Fruit fly (Drosophila melanogaster) whole organism, embryonic: ENCODE results near the gene CG10481.
A peak's percentile ranks its signal among the peaks of the same experiment; 100 is the strongest.

ENCODE experiments used
- ATbp ChIP-seq: fragments of 200-800 bp; sonication (Bioruptor generic); optimal IDR thresholded peaks from 2 replicates; lab custom pipeline; 2017; ENCODE audit warnings: missing biosample characterization, mild to moderate bottlenecking, missing genetic modification characterization, missing genetic modification reagents
- CG10267 ChIP-seq: fragments of 200-800 bp; sonication (Bioruptor generic); optimal IDR thresholded peaks from 2 replicates; lab custom pipeline; 2018; ENCODE audit warnings: missing biosample characterization, mild to moderate bottlenecking, missing genetic modification characterization, moderate library complexity
- CG12391 ChIP-seq: fragments of 200-800 bp; sonication (Bioruptor generic); optimal IDR thresholded peaks from 3 replicates; lab custom pipeline; 2018; ENCODE audit warnings: missing biosample characterization, mild to moderate bottlenecking, missing genetic modification characterization, moderate library complexity
- CG12769 ChIP-seq: fragments of 200-800 bp; sonication (Bioruptor generic); optimal IDR thresholded peaks from 2 replicates; lab custom pipeline; 2019; ENCODE audit warnings: missing biosample characterization, mild to moderate bottlenecking, missing genetic modification characterization, moderate library complexity
- CG13123 ChIP-seq: fragments of 200-800 bp; sonication (Bioruptor generic); optimal IDR thresholded peaks from 2 replicates; lab custom pipeline; 2016; ENCODE audit warnings: missing biosample characterization, missing genetic modification characterization
- CG14014 ChIP-seq: fragments of 200-800 bp; sonication (Bioruptor generic); IDR thresholded peaks from 2 replicates; pipeline ENCODE4 v1.3.6; 2022; ENCODE audit warnings: missing biosample characterization, missing genetic modification characterization
- CG5180 ChIP-seq: fragments of 200-800 bp; sonication (Bioruptor generic); optimal IDR thresholded peaks from 3 replicates; lab custom pipeline; 2017; ENCODE audit warnings: missing biosample characterization, missing genetic modification characterization, mild to moderate bottlenecking, moderate library complexity, missing genetic modification reagents
- CG6254 ChIP-seq: fragments of 200-800 bp; sonication (Bioruptor generic); optimal IDR thresholded peaks from 3 replicates; lab custom pipeline; 2017; ENCODE audit warnings: mild to moderate bottlenecking, missing biosample characterization, missing genetic modification reagents, missing genetic modification characterization
- CG6654 ChIP-seq: fragments of 200-800 bp; sonication (Bioruptor generic); optimal IDR thresholded peaks from 2 replicates; lab custom pipeline; 2017; ENCODE audit warnings: missing biosample characterization, mild to moderate bottlenecking, missing genetic modification characterization
- CG7987 ChIP-seq: fragments of 200-800 bp; sonication (Bioruptor generic); optimal IDR thresholded peaks from 2 replicates; lab custom pipeline; 2018; ENCODE audit warnings: missing biosample characterization, mild to moderate bottlenecking, missing genetic modification characterization, moderate library complexity
- D19A ChIP-seq: fragments of 200-800 bp; optimal IDR thresholded peaks from 3 replicates; lab custom pipeline; 2019; ENCODE audit warnings: missing biosample characterization, mild to moderate bottlenecking, missing genetic modification characterization, moderate library complexity
- Drgx ChIP-seq: fragments of 200-800 bp; sonication (Bioruptor generic); IDR thresholded peaks from 2 replicates; pipeline ENCODE4 v1.3.6; 2022; ENCODE audit warnings: missing biosample characterization, missing genetic modification characterization
- E2f2 ChIP-seq: fragments of 200-800 bp; sonication (Bioruptor generic); IDR thresholded peaks from 2 replicates; pipeline ENCODE4 v1.3.6; 2022; ENCODE audit warnings: missing biosample characterization, missing genetic modification characterization
- Ets65A ChIP-seq: fragments of 200-800 bp; sonication (Bioruptor generic); peaks from one replicate; lab custom pipeline; 2016; ENCODE audit warnings: missing biosample characterization, missing genetic modification characterization
- HLH54F ChIP-seq: fragments of 200-800 bp; sonication (Bioruptor generic); optimal IDR thresholded peaks from 3 replicates; lab custom pipeline; 2016; ENCODE audit warnings: missing biosample characterization, missing genetic modification characterization
- HLHmδ ChIP-seq: fragments of 200-800 bp; sonication (Bioruptor generic); optimal IDR thresholded peaks from 2 replicates; lab custom pipeline; 2018; ENCODE audit warnings: missing biosample characterization, mild to moderate bottlenecking, missing genetic modification characterization, moderate library complexity
- Hand ChIP-seq: fragments of 200-800 bp; sonication (Bioruptor generic); optimal IDR thresholded peaks from 2 replicates; lab custom pipeline; 2017; ENCODE audit warnings: mild to moderate bottlenecking, missing biosample characterization, missing genetic modification reagents, missing genetic modification characterization
- Mad ChIP-seq: fragments of 200-800 bp; sonication (Bioruptor generic); optimal IDR thresholded peaks from 2 replicates; lab custom pipeline; 2016; ENCODE audit warnings: missing biosample characterization, missing genetic modification characterization
- Meics ChIP-seq: fragments of 200-800 bp; sonication (Bioruptor generic); optimal IDR thresholded peaks from 2 replicates; lab custom pipeline; 2017; ENCODE audit warnings: missing biosample characterization, mild to moderate bottlenecking, missing genetic modification characterization
- Myb ChIP-seq: fragments of 200-800 bp; sonication (Bioruptor generic); optimal IDR thresholded peaks from 2 replicates; lab custom pipeline; 2016; ENCODE audit warnings: missing biosample characterization, missing genetic modification characterization
- Spps ChIP-seq: fragments of 200-800 bp; sonication (Bioruptor generic); optimal IDR thresholded peaks from 2 replicates; lab custom pipeline; 2018; ENCODE audit warnings: missing biosample characterization, mild to moderate bottlenecking, missing genetic modification characterization
- abd-A ChIP-seq: fragments of 200-800 bp; sonication (Bioruptor generic); optimal IDR thresholded peaks from 3 replicates; lab custom pipeline; 2019; ENCODE audit warnings: missing biosample characterization, mild to moderate bottlenecking, missing genetic modification characterization, moderate library complexity
- ap ChIP-seq: fragments of 200-800 bp; sonication (Bioruptor generic); IDR thresholded peaks from 2 replicates; pipeline ENCODE4 v1.3.6; 2022; ENCODE audit warnings: missing biosample characterization, missing genetic modification characterization
- chinmo ChIP-seq: fragments of 200-800 bp; sonication (Bioruptor generic); IDR thresholded peaks from 4 replicates; pipeline ENCODE4 v1.3.6; 2022; ENCODE audit warnings: missing biosample characterization, missing genetic modification characterization; ENCODE audit not compliant: partially characterized antibody
- crc ChIP-seq: fragments of 200-800 bp; sonication (Bioruptor generic); optimal IDR thresholded peaks from 2 replicates; lab custom pipeline; 2016; ENCODE audit warnings: missing biosample characterization, missing genetic modification characterization
- dpn ChIP-seq, 2 experiments: fragments of 200-800 bp; sonication (Bioruptor generic); optimal IDR thresholded peaks; 3 replicates each; lab custom pipeline; 2016; ENCODE audit warnings: missing biosample characterization in 2 of 2, missing genetic modification characterization in 2 of 2
- emc ChIP-seq: fragments of 200-800 bp; sonication (Bioruptor generic); optimal IDR thresholded peaks from 2 replicates; lab custom pipeline; 2016; ENCODE audit warnings: missing biosample characterization, missing genetic modification characterization
- fd96Cb ChIP-seq: fragments of 200-800 bp; sonication (Bioruptor generic); optimal IDR thresholded peaks from 2 replicates; lab custom pipeline; 2018; ENCODE audit warnings: missing biosample characterization, mild to moderate bottlenecking, missing genetic modification characterization, moderate library complexity
- ftz-f1 ChIP-seq: fragments of 200-800 bp; sonication (Bioruptor generic); optimal IDR thresholded peaks from 2 replicates; lab custom pipeline; 2016; ENCODE audit warnings: missing biosample characterization, missing genetic modification characterization
- gsb ChIP-seq: fragments of 200-800 bp; sonication (Bioruptor generic); IDR thresholded peaks from 2 replicates; pipeline ENCODE4 v1.3.6; 2022; ENCODE audit warnings: missing biosample characterization, missing genetic modification characterization
- hkb ChIP-seq, 2 experiments: fragments of 200-800 bp in 1 of 2; fragments of >200 bp in 1 of 2; sonication (Bioruptor generic) in 1 of 2; IDR thresholded peaks in 1 of 2; optimal IDR thresholded peaks in 1 of 2; 2 replicates each; pipeline versions ENCODE4 v1.3.6 to Lab custom; 2017 to 2022; ENCODE audit warnings: missing biosample characterization in 1 of 2, missing genetic modification characterization in 1 of 2
- lola ChIP-seq, 3 experiments: fragments of >200 bp in 2 of 3; fragments of 200-800 bp in 1 of 3; sonication (Bioruptor generic) in 1 of 3; optimal IDR thresholded peaks; 2 replicates each; lab custom pipeline; 2017 to 2019; ENCODE audit warnings: missing biosample characterization in 3 of 3, missing genetic modification characterization in 3 of 3, mild to moderate bottlenecking in 1 of 3, moderate library complexity in 1 of 3
- nerfin-2 ChIP-seq: fragments of 200-800 bp; sonication (Bioruptor generic); IDR thresholded peaks from 2 replicates; pipeline ENCODE4 v1.3.6; 2022; ENCODE audit warnings: missing biosample characterization, missing genetic modification characterization; ENCODE audit not compliant: partially characterized antibody
- oc ChIP-seq: fragments of 200-800 bp; sonication (Bioruptor generic); optimal IDR thresholded peaks from 2 replicates; lab custom pipeline; 2018; ENCODE audit warnings: missing biosample characterization, mild to moderate bottlenecking, missing genetic modification characterization, moderate library complexity
- row ChIP-seq: fragments of 200-800 bp; sonication (Bioruptor generic); IDR thresholded peaks from 3 replicates; pipeline ENCODE4 v1.3.6; 2022; ENCODE audit warnings: missing biosample characterization, missing genetic modification characterization
- sens ChIP-seq: fragments of 200-800 bp; sonication (Bioruptor generic); peaks from one replicate; lab custom pipeline; 2016; ENCODE audit warnings: missing biosample characterization, missing genetic modification characterization
- sob ChIP-seq: fragments of 200-800 bp; sonication (Bioruptor generic); IDR thresholded peaks from 2 replicates; pipeline ENCODE4 v1.3.6; 2022; ENCODE audit warnings: missing biosample characterization, missing genetic modification characterization
- toy ChIP-seq: fragments of 200-800 bp; sonication (Bioruptor generic); IDR thresholded peaks from 2 replicates; pipeline ENCODE4 v1.3.6; 2022; ENCODE audit warnings: missing biosample characterization, missing genetic modification characterization
- ttk ChIP-seq: fragments of 200-800 bp; sonication (Bioruptor generic); IDR thresholded peaks from 2 replicates; pipeline ENCODE4 v2.1.2; 2022; ENCODE audit warnings: missing biosample characterization, missing genetic modification characterization

Gene CG10481

dm6 chr2L:19895526-19896185 is 3.3 kb upstream of the CG10481 start (continued):
- TF ChIP-seq CG10267 (tag; lab: Kevin White, UChicago) (peak; percentile 83), Spps (peak; percentile 65), HLH54F (GFP tag; lab: Kevin White, UChicago) (no peak), sob (GFP tag; lab: Robert Waterston, UW) (0 out of 2 replicates have a peak, but pooled peaks have one; percentile 22), hkb (optimal IDR thresholded peaks at IDR 0.05; lab: Kevin White, UChicago) (peak; percentile 9), hkb (GFP tag; IDR thresholded peaks at IDR 0.05; lab: Robert Waterston, UW) (peak; percentile 74), CG14014 (peak; percentile 61; the same call in 1 of the 2 replicates), E2f2 (GFP tag; lab: Robert Waterston, UW) (peak; percentile 47; the same call in 1 of the 2 replicates), ftz-f1 (GFP tag; lab: Kevin White, UChicago) (no peak), toy (GFP tag; lab: Robert Waterston, UW) (no peak), Hand (peak; percentile 50), HLHmδ (GFP tag; lab: Kevin White, UChicago) (peak; percentile 56), Mad (peak; percentile 5), gsb (GFP tag; lab: Robert Waterston, UW) (no peak), Meics (peak; percentile 70), lola (GFP tag; optimal IDR thresholded peaks at IDR 0.05; lab: Kevin White, UChicago) (peak in 1 of 3 experiments; percentile 94), ap (GFP tag; lab: Robert Waterston, UW) (no peak), CG12769 (tag; lab: Kevin White, UChicago) (no peak), CG5180 (GFP tag; lab: Kevin White, UChicago) (peak; percentile 99), CG6254 (GFP tag; lab: Kevin White, UChicago) (peak; percentile 78), fd96Cb (tag; lab: Kevin White, UChicago) (peak; percentile 84), abd-A (tag; lab: Kevin White, UChicago) (no peak), crc (GFP tag; lab: Kevin White, UChicago) (no peak)

dm6 chr2L:19894826-19895225 is 2.5 kb upstream of the CG10481 start:
- TF ChIP-seq CG13123 (no peak), dpn (GFP tag; optimal IDR thresholded peaks at IDR 0.05; lab: Kevin White, UChicago) (no peak), emc (GFP tag; lab: Kevin White, UChicago) (no peak), ttk (GFP tag; lab: Robert Waterston, UW) (0 out of 2 replicates have a peak, but pooled peaks have one; percentile 4), chinmo (GFP tag; lab: Robert Waterston, UW) (0 out of 4 replicates have a peak, but pooled peaks have one; percentile 46), ATbp (no peak), CG7987 (GFP tag; lab: Kevin White, UChicago) (no peak), nerfin-2 (GFP tag; lab: Robert Waterston, UW) (0 out of 2 replicates have a peak, but pooled peaks have one; percentile 28), D19A (tag; lab: Kevin White, UChicago) (peak; percentile 94), sens (peak; percentile 36), row (peak; percentile 31; the same call in 1 of the 3 replicates), oc (peak; percentile 91), CG6654 (GFP tag; lab: Kevin White, UChicago) (no peak), Myb (GFP tag; lab: Kevin White, UChicago) (no peak), CG12391 (tag; lab: Kevin White, UChicago) (no peak), Ets65A (GFP tag; lab: Kevin White, UChicago) (peak; percentile 71), Drgx (GFP tag; lab: Robert Waterston, UW) (peak; percentile 40; the same call in 1 of the 2 replicates)
